Fruit fly (Drosophila melanogaster) whole organism, prepupa: ENCODE results near the gene Socs16D.
A peak's percentile ranks its signal among the peaks of the same experiment; 100 is the strongest.

Experiments used
- Blimp-1 ChIP-seq: fragments of 200-800 bp; sonication (Bioruptor generic); optimal IDR thresholded peaks from 3 replicates; lab custom pipeline; 2017; ENCODE audit warnings: missing biosample characterization, missing genetic modification characterization, mild to moderate bottlenecking, moderate library complexity, missing genetic modification reagents
- CG10631 ChIP-seq: fragments of 200-800 bp; sonication (Bioruptor generic); optimal IDR thresholded peaks from 2 replicates; lab custom pipeline; 2016; ENCODE audit warnings: missing biosample characterization, missing genetic modification characterization
- CG10669 ChIP-seq: fragments of 200-800 bp; sonication (Bioruptor generic); optimal IDR thresholded peaks from 3 replicates; lab custom pipeline; 2018; ENCODE audit warnings: missing biosample characterization, mild to moderate bottlenecking, missing genetic modification characterization, moderate library complexity
- CG11294 ChIP-seq: fragments of 200-800 bp; sonication (Bioruptor generic); IDR thresholded peaks from 2 replicates; pipeline ENCODE4 v1.3.6; 2022; ENCODE audit warnings: missing biosample characterization, missing genetic modification characterization
- CG11762 ChIP-seq: fragments of 200-800 bp; sonication (Bioruptor generic); optimal IDR thresholded peaks from 3 replicates; lab custom pipeline; 2016; ENCODE audit warnings: missing biosample characterization, missing genetic modification characterization; ENCODE audit not compliant: insufficient read depth
- CG11902 ChIP-seq: fragments of 200-800 bp; sonication (Bioruptor generic); optimal IDR thresholded peaks from 3 replicates; lab custom pipeline; 2016; ENCODE audit warnings: missing biosample characterization, missing genetic modification characterization
- CG15336 ChIP-seq: fragments of 200-800 bp; sonication (Bioruptor generic); IDR thresholded peaks from 2 replicates; pipeline ENCODE4 v1.3.6; 2022; ENCODE audit warnings: missing biosample characterization, missing genetic modification characterization
- CG1621 ChIP-seq: fragments of 200-800 bp; sonication (Bioruptor generic); optimal IDR thresholded peaks from 3 replicates; lab custom pipeline; 2018; ENCODE audit warnings: missing biosample characterization, mild to moderate bottlenecking, missing genetic modification characterization
- CG16779 ChIP-seq: fragments of 200-800 bp; sonication (Bioruptor generic); optimal IDR thresholded peaks from 3 replicates; lab custom pipeline; 2017; ENCODE audit warnings: missing biosample characterization, mild to moderate bottlenecking, missing genetic modification characterization
- CG3032 ChIP-seq: fragments of 200-800 bp; optimal IDR thresholded peaks from 2 replicates; lab custom pipeline; 2019; ENCODE audit warnings: missing biosample characterization, mild to moderate bottlenecking, missing genetic modification characterization, moderate library complexity
- CG31627 ChIP-seq: fragments of 200-800 bp; sonication (Bioruptor generic); optimal IDR thresholded peaks from 3 replicates; lab custom pipeline; 2016; ENCODE audit warnings: missing biosample characterization, missing genetic modification characterization
- CG32006 ChIP-seq: fragments of 200-800 bp; sonication (Bioruptor generic); optimal IDR thresholded peaks from 3 replicates; lab custom pipeline; 2017; ENCODE audit warnings: missing biosample characterization, mild to moderate bottlenecking, missing genetic modification characterization
- CG34406 ChIP-seq: fragments of 200-800 bp; sonication (Bioruptor generic); optimal IDR thresholded peaks from 3 replicates; lab custom pipeline; 2016; ENCODE audit warnings: missing biosample characterization, missing genetic modification characterization
- CG3919 ChIP-seq: fragments of 200-800 bp; sonication (Bioruptor generic); optimal IDR thresholded peaks from 3 replicates; lab custom pipeline; 2016; ENCODE audit warnings: missing biosample characterization, missing genetic modification characterization
- CG4318 ChIP-seq: fragments of 200-800 bp; sonication (Bioruptor generic); optimal IDR thresholded peaks from 3 replicates; lab custom pipeline; 2017; ENCODE audit warnings: missing biosample characterization, mild to moderate bottlenecking, missing genetic modification characterization
- CG6163 ChIP-seq: fragments of 200-800 bp; sonication (Bioruptor generic); IDR thresholded peaks from 3 replicates; pipeline ENCODE4 v1.3.6; 2022; ENCODE audit warnings: missing biosample characterization, missing genetic modification characterization
- CG6276 ChIP-seq: fragments of 200-800 bp; sonication (Bioruptor generic); optimal IDR thresholded peaks from 2 replicates; lab custom pipeline; 2017; ENCODE audit warnings: missing biosample characterization, mild to moderate bottlenecking, missing genetic modification characterization
- CG6792 ChIP-seq: fragments of 200-800 bp; sonication (Bioruptor generic); optimal IDR thresholded peaks from 3 replicates; lab custom pipeline; 2016; ENCODE audit warnings: missing biosample characterization, missing genetic modification characterization
- CG6808 ChIP-seq: fragments of 200-800 bp; sonication (Bioruptor generic); optimal IDR thresholded peaks from 3 replicates; lab custom pipeline; 2017; ENCODE audit warnings: missing biosample characterization, missing genetic modification characterization, mild to moderate bottlenecking, moderate library complexity, missing genetic modification reagents
- CG6854 ChIP-seq: fragments of 200-800 bp; sonication (Bioruptor generic); optimal IDR thresholded peaks from 2 replicates; lab custom pipeline; 2017; ENCODE audit warnings: missing biosample characterization, mild to moderate bottlenecking, missing genetic modification characterization
- CG7368 ChIP-seq: fragments of 200-800 bp; sonication (Bioruptor generic); optimal IDR thresholded peaks from 3 replicates; lab custom pipeline; 2016; ENCODE audit warnings: missing biosample characterization, missing genetic modification characterization
- CG8119 ChIP-seq: fragments of 200-800 bp; sonication (Bioruptor generic); IDR thresholded peaks from 3 replicates; pipeline ENCODE4 v1.3.6; 2022; ENCODE audit warnings: missing biosample characterization, missing genetic modification characterization
- CG8319 ChIP-seq: fragments of 200-800 bp; sonication (Bioruptor generic); optimal IDR thresholded peaks from 3 replicates; lab custom pipeline; 2016; ENCODE audit warnings: missing biosample characterization, missing genetic modification characterization
- CG8632 ChIP-seq: fragments of 200-800 bp; sonication (Bioruptor generic); optimal IDR thresholded peaks from 3 replicates; lab custom pipeline; 2016; ENCODE audit warnings: missing biosample characterization, missing genetic modification characterization
- CG9139 ChIP-seq: fragments of 200-800 bp; sonication (Bioruptor generic); optimal IDR thresholded peaks from 3 replicates; lab custom pipeline; 2017; ENCODE audit warnings: missing biosample characterization, mild to moderate bottlenecking, missing genetic modification characterization
- Eip93F ChIP-seq: fragments of 200-800 bp; sonication (Bioruptor generic); optimal IDR thresholded peaks from 2 replicates; lab custom pipeline; 2016; ENCODE audit warnings: missing biosample characterization, mild to moderate bottlenecking, missing genetic modification characterization
- Ets21C ChIP-seq: fragments of 200-800 bp; sonication (Bioruptor generic); optimal IDR thresholded peaks from 3 replicates; lab custom pipeline; 2016; ENCODE audit warnings: missing biosample characterization, missing genetic modification characterization
- Ets96B ChIP-seq: fragments of 200-800 bp; optimal IDR thresholded peaks from 2 replicates; lab custom pipeline; 2019; ENCODE audit warnings: missing biosample characterization, mild to moderate bottlenecking, missing genetic modification characterization, moderate library complexity
- Gug ChIP-seq: fragments of 200-800 bp; sonication (Bioruptor generic); IDR thresholded peaks from 2 replicates; pipeline ENCODE4 v1.3.6; 2022; ENCODE audit warnings: missing biosample characterization, missing genetic modification characterization
- Hr38 ChIP-seq: sonication (Bioruptor generic); optimal IDR thresholded peaks from 2 replicates; lab custom pipeline; 2016; ENCODE audit warnings: missing biosample characterization, missing genetic modification characterization
- Hr39 ChIP-seq: fragments of 200-800 bp; sonication (Bioruptor generic); optimal IDR thresholded peaks from 2 replicates; lab custom pipeline; 2016; ENCODE audit warnings: missing biosample characterization, missing genetic modification characterization
- Hr4 ChIP-seq: fragments of 200-800 bp; sonication (Bioruptor generic); optimal IDR thresholded peaks from 3 replicates; lab custom pipeline; 2016; ENCODE audit warnings: missing biosample characterization, missing genetic modification characterization
- Lpt ChIP-seq: fragments of 200-800 bp; sonication (Bioruptor generic); optimal IDR thresholded peaks from 3 replicates; lab custom pipeline; 2016; ENCODE audit warnings: missing biosample characterization, missing genetic modification characterization
- Met ChIP-seq: fragments of 200-800 bp; sonication (Bioruptor generic); optimal IDR thresholded peaks from 3 replicates; lab custom pipeline; 2016; ENCODE audit warnings: missing biosample characterization, missing genetic modification characterization
- OdsH ChIP-seq: fragments of 200-800 bp; sonication (Bioruptor generic); optimal IDR thresholded peaks from 3 replicates; lab custom pipeline; 2016; ENCODE audit warnings: missing biosample characterization, missing genetic modification characterization
- Smox ChIP-seq: fragments of 200-800 bp; sonication (Bioruptor generic); optimal IDR thresholded peaks from 3 replicates; lab custom pipeline; 2016; ENCODE audit warnings: missing biosample characterization, missing genetic modification characterization
- Sox102F ChIP-seq: fragments of 200-800 bp; sonication (Bioruptor generic); optimal IDR thresholded peaks from 2 replicates; lab custom pipeline; 2016; ENCODE audit warnings: missing biosample characterization, mild to moderate bottlenecking, missing genetic modification characterization
- Sox14 ChIP-seq: fragments of 200-800 bp; sonication (Bioruptor generic); optimal IDR thresholded peaks from 3 replicates; lab custom pipeline; 2016; ENCODE audit warnings: missing biosample characterization, missing genetic modification characterization
- Sox15 ChIP-seq: fragments of 200-800 bp; sonication (Bioruptor generic); optimal IDR thresholded peaks from 3 replicates; lab custom pipeline; 2016; ENCODE audit warnings: missing biosample characterization, missing genetic modification characterization
- achi ChIP-seq: fragments of 200-800 bp; sonication (Bioruptor generic); optimal IDR thresholded peaks from 3 replicates; lab custom pipeline; 2016; ENCODE audit warnings: missing biosample characterization, missing genetic modification characterization
- acj6 ChIP-seq: fragments of 200-800 bp; sonication (Bioruptor generic); optimal IDR thresholded peaks from 3 replicates; lab custom pipeline; 2016; ENCODE audit warnings: missing biosample characterization, missing genetic modification characterization
- dsx ChIP-seq: fragments of 200-800 bp; optimal IDR thresholded peaks from 3 replicates; lab custom pipeline; 2019; ENCODE audit warnings: missing biosample characterization, mild to moderate bottlenecking, missing genetic modification characterization, moderate library complexity; ENCODE audit not compliant: poor library complexity, severe bottlenecking
- eg ChIP-seq: fragments of 200-800 bp; sonication (Bioruptor generic); IDR thresholded peaks from 3 replicates; pipeline ENCODE4 v1.3.6; 2022; ENCODE audit warnings: missing biosample characterization, missing genetic modification characterization
- esn ChIP-seq: fragments of 200-800 bp; sonication (Bioruptor generic); optimal IDR thresholded peaks from 2 replicates; lab custom pipeline; 2016; ENCODE audit warnings: missing biosample characterization, mild to moderate bottlenecking, missing genetic modification characterization, moderate library complexity
- fd85E ChIP-seq: fragments of 200-800 bp; sonication (Bioruptor generic); optimal IDR thresholded peaks from 3 replicates; lab custom pipeline; 2016; ENCODE audit warnings: missing biosample characterization, missing genetic modification characterization
- fkh ChIP-seq: fragments of 200-800 bp; sonication (Bioruptor generic); optimal IDR thresholded peaks from 3 replicates; lab custom pipeline; 2017; ENCODE audit warnings: missing biosample characterization, mild to moderate bottlenecking, missing genetic modification characterization, moderate library complexity
- lz ChIP-seq: fragments of 200-800 bp; sonication (Bioruptor generic); optimal IDR thresholded peaks from 3 replicates; lab custom pipeline; 2016; ENCODE audit warnings: missing biosample characterization, missing genetic modification characterization
- pdm3 ChIP-seq: fragments of 200-800 bp; sonication (Bioruptor generic); optimal IDR thresholded peaks from 3 replicates; lab custom pipeline; 2016; ENCODE audit warnings: missing biosample characterization, missing genetic modification characterization
- spab ChIP-seq: fragments of 200-800 bp; sonication (Bioruptor generic); optimal IDR thresholded peaks from 2 replicates; lab custom pipeline; 2017; ENCODE audit warnings: missing biosample characterization, mild to moderate bottlenecking, missing genetic modification characterization, missing genetic modification reagents
- ss ChIP-seq, 2 experiments: fragments of 200-800 bp; sonication (Bioruptor generic); optimal IDR thresholded peaks; 2 replicates in 1 of 2; 3 replicates in 1 of 2; lab custom pipeline; 2017 to 2018; ENCODE audit warnings: mild to moderate bottlenecking in 2 of 2, missing biosample characterization in 2 of 2, missing genetic modification characterization in 2 of 2, moderate library complexity in 1 of 2
- topi ChIP-seq: fragments of 200-800 bp; sonication (Bioruptor generic); optimal IDR thresholded peaks from 3 replicates; lab custom pipeline; 2016; ENCODE audit warnings: missing biosample characterization, missing genetic modification characterization

The Socs16D gene

dm6 chrX:17832163-17833014, 5.0 kb upstream of the Socs16D start:
- TF ChIP-seq CG11294 (GFP tag; lab: Robert Waterston, UW) (no peak), Smox (no peak), CG10631 (GFP tag; lab: Kevin White, UChicago) (no peak), esn (GFP tag; lab: Kevin White, UChicago) (no peak), achi (GFP tag; lab: Kevin White, UChicago) (peak; percentile 9), Lpt (GFP tag; lab: Kevin White, UChicago) (peak; percentile 20), Gug (no peak), CG6792 (GFP tag; lab: Kevin White, UChicago) (no peak), lz (GFP tag; lab: Kevin White, UChicago) (no peak), Met (GFP tag; lab: Kevin White, UChicago) (peak; percentile 9), eg (GFP tag; lab: Robert Waterston, UW) (no peak), CG3032 (tag; lab: Kevin White, UChicago) (no peak), Eip93F (GFP tag; lab: Kevin White, UChicago) (no peak), CG32006 (GFP tag; lab: Kevin White, UChicago) (peak; percentile 53), ss (GFP tag; optimal IDR thresholded peaks at IDR 0.05; lab: Kevin White, UChicago) (no peak), CG15336 (peak; percentile 57), CG34406 (no peak), CG1621 (tag; lab: Kevin White, UChicago) (no peak), CG9139 (GFP tag; lab: Kevin White, UChicago) (no peak), CG6854 (no peak), Sox15 (GFP tag; lab: Kevin White, UChicago) (no peak), CG8319 (no peak), topi (GFP tag; lab: Kevin White, UChicago) (no peak), CG8119 (GFP tag; lab: Robert Waterston, UW) (peak; percentile 39; the same call in 1 of the 3 replicates), fd85E (GFP tag; lab: Kevin White, UChicago) (no peak), Blimp-1 (GFP tag; lab: Kevin White, UChicago) (no peak), Sox102F (GFP tag; lab: Kevin White, UChicago) (no peak), CG11762 (no peak), Hr4 (GFP tag; lab: Kevin White, UChicago) (peak; percentile 21), CG6808 (no peak), CG8632 (GFP tag; lab: Kevin White, UChicago) (no peak), CG31627 (GFP tag; lab: Kevin White, UChicago) (no peak), CG6276 (GFP tag; lab: Kevin White, UChicago) (peak; percentile 19), acj6 (GFP tag; lab: Kevin White, UChicago) (no peak), Ets21C (no peak), pdm3 (GFP tag; lab: Kevin White, UChicago) (peak; percentile 6), CG7368 (no peak), Ets96B (tag; lab: Kevin White, UChicago) (no peak), Hr39 (no peak), fkh (GFP tag; lab: Kevin White, UChicago) (peak; percentile 10), spab (GFP tag; lab: Kevin White, UChicago) (no peak), CG6163 (GFP tag; lab: Robert Waterston, UW) (0 out of 3 replicates have a peak, but pooled peaks have one; percentile 35), CG16779 (tag; lab: Kevin White, UChicago) (no peak), CG11902 (GFP tag; lab: Kevin White, UChicago) (no peak), CG3919 (GFP tag; lab: Kevin White, UChicago) (no peak), CG10669 (no peak), CG4318 (GFP tag; lab: Kevin White, UChicago) (peak; percentile 6), OdsH (GFP tag; lab: Kevin White, UChicago) (peak; percentile 56), dsx (GFP tag; lab: Kevin White, UChicago) (no peak), Hr38 (GFP tag; lab: Kevin White, UChicago) (no peak), Sox14 (GFP tag; lab: Kevin White, UChicago) (no peak)
